Fruit fly (Drosophila melanogaster): ENCODE measurements around the gene CG7183.

Gene CG7183

dm6 chr3R:18199177-18199884 lies 21.2 kb downstream of the CG7183 start, which contains the start of the genes Ssdp and CG7985:
Gene Ssdp (minus strand): TSS chr3R:18199595.
Gene CG7985 (plus strand): TSS chr3R:18199857.
- no peak for TF ChIP-seq gl (tag; optimal IDR thresholded peaks at IDR 0.05)

- TF ChIP-seq gl (tag; optimal IDR thresholded peaks at IDR 0.05): peak; percentile 54
- TF ChIP-seq Pif1B (GFP tag; optimal IDR thresholded peaks at IDR 0.05): peak; percentile 47
- no peak for TF ChIP-seq CG14655 (GFP tag; optimal IDR thresholded peaks at IDR 0.05)
- no peak for TF ChIP-seq CG34367 (tag; optimal IDR thresholded peaks at IDR 0.05)
- TF ChIP-seq CG8301 (tag; optimal IDR thresholded peaks at IDR 0.05): peak; percentile 9
- TF ChIP-seq CG13204 (GFP tag; optimal IDR thresholded peaks at IDR 0.05): peak; percentile 23
- peak; percentile 31 for TF ChIP-seq Pif1A (GFP tag; optimal IDR thresholded peaks at IDR 0.05)
- TF ChIP-seq Snoo (tag; optimal IDR thresholded peaks at IDR 0.05): peak; percentile 35
Observed at dm6 chr3R:18198518-18199118, 21.9 kb downstream of the CG7183 start.

dm6 chr3R:18197802-18198148 lies 22.7 kb downstream of the CG7183 start:
- TF ChIP-seq CG34367 (tag; optimal IDR thresholded peaks at IDR 0.05) (no peak), CG8301 (tag; optimal IDR thresholded peaks at IDR 0.05) (no peak), CG10348 (GFP tag; IDR thresholded peaks at IDR 0.05) (no peak), Pif1A (GFP tag; optimal IDR thresholded peaks at IDR 0.05) (no peak), gl (tag; optimal IDR thresholded peaks at IDR 0.05) (no peak), EcR (GFP tag; optimal IDR thresholded peaks at IDR 0.05) (no peak), CG8159 (tag; optimal IDR thresholded peaks at IDR 0.05) (no peak), CG4496 (GFP tag; IDR thresholded peaks at IDR 0.05) (no peak), CG15710 (tag; optimal IDR thresholded peaks at IDR 0.05) (no peak)

- TF ChIP-seq CG9948 (tag; optimal IDR thresholded peaks at IDR 0.05) (peak; percentile 42), CG15710 (tag; optimal IDR thresholded peaks at IDR 0.05) (peak; percentile 72), fd96Ca (GFP tag; IDR thresholded peaks at IDR 0.05) (no peak), D1 (tag; optimal IDR thresholded peaks at IDR 0.05) (peak; percentile 68), CG10348 (GFP tag; IDR thresholded peaks at IDR 0.05) (no peak), rn (GFP tag; IDR thresholded peaks at IDR 0.05) (no peak), Pif1A (GFP tag; optimal IDR thresholded peaks at IDR 0.05) (peak; percentile 90), CG12605 (GFP tag; IDR thresholded peaks at IDR 0.05) (no peak), Ets98B (GFP tag; IDR thresholded peaks at IDR 0.05) (no peak), EcR (GFP tag; optimal IDR thresholded peaks at IDR 0.05) (peak; percentile 72), CG17806 (tag; optimal IDR thresholded peaks at IDR 0.05) (peak; percentile 70), Snoo (tag; optimal IDR thresholded peaks at IDR 0.05) (peak; percentile 41), CG14655 (GFP tag; optimal IDR thresholded peaks at IDR 0.05) (peak; percentile 73), CG13204 (GFP tag; optimal IDR thresholded peaks at IDR 0.05) (peak; percentile 95), Pif1B (GFP tag; optimal IDR thresholded peaks at IDR 0.05) (peak; percentile 86), gl (tag; optimal IDR thresholded peaks at IDR 0.05) (peak; percentile 97), CG8159 (tag; optimal IDR thresholded peaks at IDR 0.05) (peak; percentile 60), CG4496 (GFP tag; IDR thresholded peaks at IDR 0.05) (no peak), CG32121 (GFP tag; IDR thresholded peaks at IDR 0.05) (no peak), CG34367 (tag; optimal IDR thresholded peaks at IDR 0.05) (peak; percentile 82), CG8301 (tag; optimal IDR thresholded peaks at IDR 0.05) (peak; percentile 71)
Observed at dm6 chr3R:18196991-18197801, 23.3 kb downstream of the CG7183 start.

- TF ChIP-seq EcR (GFP tag; optimal IDR thresholded peaks at IDR 0.05) (no peak), CG13204 (GFP tag; optimal IDR thresholded peaks at IDR 0.05) (no peak), CG4496 (GFP tag; IDR thresholded peaks at IDR 0.05) (no peak), fd96Ca (GFP tag; IDR thresholded peaks at IDR 0.05) (no peak), CG12605 (GFP tag; IDR thresholded peaks at IDR 0.05) (no peak), Ets98B (GFP tag; IDR thresholded peaks at IDR 0.05) (no peak)
Observed at dm6 chr3R:18196622-18196990, 23.9 kb downstream of the CG7183 start.

- TF ChIP-seq CG14655 (GFP tag; optimal IDR thresholded peaks at IDR 0.05) (no peak), CG15710 (tag; optimal IDR thresholded peaks at IDR 0.05) (no peak), CG34367 (tag; optimal IDR thresholded peaks at IDR 0.05) (no peak), EcR (GFP tag; optimal IDR thresholded peaks at IDR 0.05) (no peak), CG10348 (GFP tag; IDR thresholded peaks at IDR 0.05) (no peak), CG32121 (GFP tag; IDR thresholded peaks at IDR 0.05) (no peak), CG17806 (tag; optimal IDR thresholded peaks at IDR 0.05) (no peak), CG13204 (GFP tag; optimal IDR thresholded peaks at IDR 0.05) (no peak), gl (tag; optimal IDR thresholded peaks at IDR 0.05) (no peak), CG8301 (tag; optimal IDR thresholded peaks at IDR 0.05) (no peak), CG12605 (GFP tag; IDR thresholded peaks at IDR 0.05) (no peak), CG8159 (tag; optimal IDR thresholded peaks at IDR 0.05) (no peak), D1 (tag; optimal IDR thresholded peaks at IDR 0.05) (no peak), Pif1A (GFP tag; optimal IDR thresholded peaks at IDR 0.05) (no peak), Pif1B (GFP tag; optimal IDR thresholded peaks at IDR 0.05) (no peak), Ets98B (GFP tag; IDR thresholded peaks at IDR 0.05) (no peak), Snoo (tag; optimal IDR thresholded peaks at IDR 0.05) (no peak), CG4496 (GFP tag; IDR thresholded peaks at IDR 0.05) (no peak)
Observed at dm6 chr3R:18195295-18195694, 25.2 kb downstream of the CG7183 start.
